Fruit fly (Drosophila melanogaster): ENCODE results near the gene Gba1a.

Gene Gba1a

DNA sequence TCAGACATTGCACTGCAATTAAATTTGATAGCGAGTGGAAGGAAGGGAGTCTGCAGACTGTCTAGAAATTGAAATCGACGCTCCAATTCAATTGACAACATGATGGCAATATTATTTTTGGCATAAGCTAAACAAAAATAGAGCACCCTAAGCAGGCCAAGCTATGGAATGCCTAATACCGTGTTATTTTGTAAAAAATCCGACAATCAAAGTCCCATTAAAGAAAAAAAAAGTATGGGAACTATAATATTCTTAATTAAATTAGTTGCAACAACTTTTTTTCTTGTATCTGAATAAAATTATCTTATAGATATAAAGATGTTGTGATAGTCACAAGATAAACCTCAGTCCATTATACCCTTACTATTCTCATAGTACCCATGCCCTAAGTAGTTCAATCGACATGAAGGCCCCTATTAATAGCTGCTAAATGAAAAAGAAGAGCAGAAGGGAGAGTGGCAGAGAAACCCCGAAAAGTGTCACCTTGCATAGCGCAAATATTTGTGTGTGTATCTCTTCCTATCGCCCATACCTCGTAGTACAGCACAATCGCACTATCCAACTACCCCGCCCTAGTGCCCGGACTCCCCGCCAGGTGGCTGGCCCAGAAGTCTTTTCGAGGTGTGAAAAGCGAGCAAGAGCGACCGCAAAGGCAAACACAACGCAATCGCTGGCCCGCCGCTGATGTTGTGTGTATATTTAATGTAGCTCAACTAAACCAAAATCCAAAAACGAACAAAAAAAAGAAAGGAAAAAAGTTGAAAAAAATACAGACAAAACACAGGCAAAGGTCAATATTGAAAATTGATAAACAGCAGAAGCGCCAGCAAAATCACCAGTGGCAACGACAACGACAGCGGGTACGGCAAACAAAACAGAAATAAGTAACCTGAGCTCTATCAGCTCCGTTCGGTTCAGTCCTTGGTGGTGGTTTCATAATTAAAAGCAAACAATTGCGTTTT lies 42.8 kb upstream of the Gba1a start (continued):
- 0 out of 3 replicates have a peak, but pooled peaks have one; percentile 35 for TF ChIP-seq CG14050 (GFP tag; IDR thresholded peaks at IDR 0.05)
- no peak for TF ChIP-seq Tbp (GFP tag; optimal IDR thresholded peaks at IDR 0.05)
- no peak for TF ChIP-seq hkb (optimal IDR thresholded peaks at IDR 0.05)
- TF ChIP-seq hkb (GFP tag; IDR thresholded peaks at IDR 0.05), result 0 out of 2 replicates have a peak, but pooled peaks have one; percentile 18
- peak in 1 of 2 experiments; percentile 76 for TF ChIP-seq tll (GFP tag; optimal IDR thresholded peaks at IDR 0.05)
- peak; percentile 77 for TF ChIP-seq CG2678 (tag; optimal IDR thresholded peaks at IDR 0.05)
- peak; percentile 47 for TF ChIP-seq CG33213 (GFP tag; optimal IDR thresholded peaks at IDR 0.05)
- peak; percentile 34 for TF ChIP-seq Hand (GFP tag; optimal IDR thresholded peaks at IDR 0.05)
- no peak for TF ChIP-seq CG9817 (tag; optimal IDR thresholded peaks at IDR 0.05)
- TF ChIP-seq CG11456 (GFP tag; IDR thresholded peaks at IDR 0.05), result no peak
- no peak for TF ChIP-seq pan (optimal IDR thresholded peaks at IDR 0.05)
- peak in 1 of 2 experiments; percentile 43 for TF ChIP-seq pan (GFP tag; optimal IDR thresholded peaks at IDR 0.05 in 1 of 2, IDR thresholded peaks at IDR 0.05 in 1 of 2)
- peak; percentile 80 for TF ChIP-seq lab (GFP tag; optimal IDR thresholded peaks at IDR 0.05)
- TF ChIP-seq CG9797 (GFP tag; optimal IDR thresholded peaks at IDR 0.05), result peak; percentile 25
- peak; percentile 79 for TF ChIP-seq CG18619 (GFP tag; optimal IDR thresholded peaks at IDR 0.05)
- TF ChIP-seq CG10979 (tag; optimal IDR thresholded peaks at IDR 0.05), result peak; percentile 92
- TF ChIP-seq CG6813 (GFP tag; optimal IDR thresholded peaks at IDR 0.05), result peak; percentile 92
- peak; percentile 79 for TF ChIP-seq Vsx1 (GFP tag; optimal IDR thresholded peaks at IDR 0.05)
- TF ChIP-seq Nf-YB (GFP tag; optimal IDR thresholded peaks at IDR 0.05), result peak; percentile 65
- TF ChIP-seq lmd (GFP tag; IDR thresholded peaks at IDR 0.05), result no peak
- peak; percentile 36; the same call in 1 of the 2 replicates for TF ChIP-seq CG14014 (GFP tag; IDR thresholded peaks at IDR 0.05)
- no peak for TF ChIP-seq CG16779 (GFP tag; IDR thresholded peaks at IDR 0.05)
- peak; percentile 62 for TF ChIP-seq D19B (GFP tag; optimal IDR thresholded peaks at IDR 0.05)
- no peak for TF ChIP-seq dan (GFP tag; IDR thresholded peaks at IDR 0.05)
- peak; percentile 76 for TF ChIP-seq CG14710 (tag; optimal IDR thresholded peaks at IDR 0.05)
- TF ChIP-seq knrl (GFP tag; IDR thresholded peaks at IDR 0.05; ENCODE audit: partially characterized antibody), result no peak
- peak; percentile 96 for TF ChIP-seq sens (GFP tag)
- no peak for TF ChIP-seq lov (optimal IDR thresholded peaks at IDR 0.05)
- TF ChIP-seq lov (GFP tag; IDR thresholded peaks at IDR 0.05), result peak; percentile 81; the same call in 1 of the 3 replicates
- peak; percentile 2 for TF ChIP-seq NfI (GFP tag; optimal IDR thresholded peaks at IDR 0.05)
- TF ChIP-seq ara (GFP tag; IDR thresholded peaks at IDR 0.05), result peak; percentile 54; the same call in 1 of the 2 replicates
- TF ChIP-seq ase (GFP tag; IDR thresholded peaks at IDR 0.05), result peak; percentile 25; the same call in 1 of the 3 replicates
- no peak for TF ChIP-seq unc-4 (GFP tag; IDR thresholded peaks at IDR 0.05; ENCODE audit: partially characterized antibody)
- no peak for TF ChIP-seq gt (GFP tag; IDR thresholded peaks at IDR 0.05)
- peak; percentile 24 for TF ChIP-seq grau (tag; optimal IDR thresholded peaks at IDR 0.05)
- TF ChIP-seq chm (GFP tag; IDR thresholded peaks at IDR 0.05), result peak; percentile 86; the same call in 1 of the 2 replicates
- TF ChIP-seq CG2712 (tag; optimal IDR thresholded peaks at IDR 0.05), result peak; percentile 47
- TF ChIP-seq CG8281 (tag; optimal IDR thresholded peaks at IDR 0.05), result peak; percentile 41
- TF ChIP-seq CG30431 (GFP tag; optimal IDR thresholded peaks at IDR 0.05), result peak; percentile 77
- peak; percentile 45 for TF ChIP-seq dm (GFP tag; optimal IDR thresholded peaks at IDR 0.05)
- peak; percentile 46 for TF ChIP-seq CG8944 (GFP tag; optimal IDR thresholded peaks at IDR 0.05)
- TF ChIP-seq Camta (GFP tag; optimal IDR thresholded peaks at IDR 0.05), result peak; percentile 75
- no peak for TF ChIP-seq jing (GFP tag; optimal IDR thresholded peaks at IDR 0.05)
- peak; percentile 12 for TF ChIP-seq lilli (GFP tag; optimal IDR thresholded peaks at IDR 0.05)
- TF ChIP-seq eyg (GFP tag; optimal IDR thresholded peaks at IDR 0.05), result no peak
- TF ChIP-seq fd96Cb (tag; optimal IDR thresholded peaks at IDR 0.05), result peak; percentile 9
- TF ChIP-seq ato (GFP tag; IDR thresholded peaks at IDR 0.05; ENCODE audit: partially characterized antibody), result no peak
- TF ChIP-seq Lhr (GFP tag; optimal IDR thresholded peaks at IDR 0.05), result peak; percentile 60
